Fruit fly (Drosophila melanogaster) Kc167 (cell line): Measurements from ENCODE around the gene CG8563.

Source experiments
- Myc ChIP-seq: fragments of >200 bp; optimal IDR thresholded peaks from 2 replicates; lab custom pipeline; 2017; ENCODE audit warnings: missing external identifiers
- Sin3A ChIP-seq: fragments of >200 bp; optimal IDR thresholded peaks from 2 replicates; lab custom pipeline; 2018; ENCODE audit warnings: missing external identifiers
- h ChIP-seq: fragments of >200 bp; optimal IDR thresholded peaks from 3 replicates; lab custom pipeline; 2018; ENCODE audit warnings: missing external identifiers
- psq ChIP-seq: fragments of >200 bp; optimal IDR thresholded peaks from 2 replicates; lab custom pipeline; 2017; ENCODE audit warnings: missing external identifiers

DNA sequence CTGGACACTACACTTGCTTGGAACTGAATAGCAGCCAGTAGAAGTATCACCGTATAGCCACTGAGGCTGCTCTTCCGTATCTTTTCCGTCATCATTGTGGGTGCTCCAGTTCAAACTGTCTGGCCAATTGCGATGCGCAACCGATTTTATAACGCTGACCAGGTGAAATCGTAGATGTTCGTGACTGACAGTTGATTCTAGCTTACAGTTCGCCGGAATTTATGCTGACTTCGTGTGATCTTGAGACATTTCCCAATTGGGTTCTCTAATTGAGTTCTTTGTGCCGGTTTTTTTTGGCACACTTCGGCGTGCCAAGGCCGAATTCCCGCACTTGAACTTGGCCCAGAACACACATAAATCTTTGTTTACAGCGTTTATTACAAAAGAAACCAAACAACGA lies 43.6 kb upstream of the CG8563 start, which contains the start of gene CG14834:
- TF ChIP-seq Sin3A (lab: Kevin White, UChicago): no peak
- TF ChIP-seq psq (lab: Kevin White, UChicago): no peak
- no peak for TF ChIP-seq h (lab: Kevin White, UChicago)
- no peak for TF ChIP-seq Myc
